Fruit fly (Drosophila melanogaster): ENCODE measurements around the gene CG2186.

CG2186 gene

dm6 chrX:10869045-10869444 is 11.6 kb downstream of the CG2186 start, which contains the start of gene CG2157:
Gene CG2157 (plus strand): TSS chrX:10869284.
- TF ChIP-seq CG34406 (GFP tag; optimal IDR thresholded peaks at IDR 0.05) (no peak), CG8119 (GFP tag; IDR thresholded peaks at IDR 0.05) (no peak), acj6 (GFP tag; optimal IDR thresholded peaks at IDR 0.05) (no peak), Ets96B (tag; optimal IDR thresholded peaks at IDR 0.05) (no peak)

- TF ChIP-seq Gug (GFP tag; IDR thresholded peaks at IDR 0.05) (no peak), CG1621 (tag; optimal IDR thresholded peaks at IDR 0.05) (no peak), CG6854 (GFP tag; optimal IDR thresholded peaks at IDR 0.05) (no peak), CG31627 (GFP tag; optimal IDR thresholded peaks at IDR 0.05) (no peak), CG15336 (GFP tag; IDR thresholded peaks at IDR 0.05) (no peak), CG6808 (GFP tag; optimal IDR thresholded peaks at IDR 0.05) (no peak), eg (GFP tag; IDR thresholded peaks at IDR 0.05) (no peak), cyc (GFP tag; optimal IDR thresholded peaks at IDR 0.05) (no peak), acj6 (GFP tag; optimal IDR thresholded peaks at IDR 0.05) (no peak), Sox102F (GFP tag; optimal IDR thresholded peaks at IDR 0.05) (no peak), Met (GFP tag; optimal IDR thresholded peaks at IDR 0.05) (no peak), CG11762 (GFP tag; optimal IDR thresholded peaks at IDR 0.05; ENCODE audit: insufficient read depth) (no peak), Sox14 (GFP tag; optimal IDR thresholded peaks at IDR 0.05) (no peak)
Observed at dm6 chrX:10876451-10876850, 19.0 kb downstream of the CG2186 start.

dm6 chrX:10877087-10877935 is 19.9 kb downstream of the CG2186 start, which contains the start of gene CG1637:
Gene CG1637 (minus strand): TSS chrX:10877893.
- TF ChIP-seq CG31627 (GFP tag; optimal IDR thresholded peaks at IDR 0.05) (peak; percentile 7), CG11294 (GFP tag; IDR thresholded peaks at IDR 0.05) (no peak), CG1621 (tag; optimal IDR thresholded peaks at IDR 0.05) (peak; percentile 14), CG11762 (GFP tag; optimal IDR thresholded peaks at IDR 0.05; ENCODE audit: insufficient read depth) (peak; percentile 23), CG6854 (GFP tag; optimal IDR thresholded peaks at IDR 0.05) (no peak), cyc (GFP tag; optimal IDR thresholded peaks at IDR 0.05) (no peak), Sox15 (GFP tag; optimal IDR thresholded peaks at IDR 0.05) (no peak), salr (GFP tag; optimal IDR thresholded peaks at IDR 0.05) (no peak), Gug (GFP tag; IDR thresholded peaks at IDR 0.05) (no peak), eg (GFP tag; IDR thresholded peaks at IDR 0.05) (peak; percentile 59; the same call in 2 of the 3 replicates), CG10669 (GFP tag; optimal IDR thresholded peaks at IDR 0.05) (no peak), CG8119 (GFP tag; IDR thresholded peaks at IDR 0.05) (peak; percentile 70), acj6 (GFP tag; optimal IDR thresholded peaks at IDR 0.05) (peak; percentile 67), fd85E (GFP tag; optimal IDR thresholded peaks at IDR 0.05) (no peak), ss (GFP tag; optimal IDR thresholded peaks at IDR 0.05) (no peak), CG10631 (GFP tag; optimal IDR thresholded peaks at IDR 0.05) (peak; percentile 29), Eip78C (GFP tag) (peak; percentile 80), net (GFP tag; optimal IDR thresholded peaks at IDR 0.05) (peak; percentile 9), Sox14 (GFP tag; optimal IDR thresholded peaks at IDR 0.05) (peak; percentile 22), Ets96B (tag; optimal IDR thresholded peaks at IDR 0.05) (peak; percentile 15), Hr39 (GFP tag; optimal IDR thresholded peaks at IDR 0.05) (no peak), CG7368 (GFP tag; optimal IDR thresholded peaks at IDR 0.05) (no peak), Hr4 (GFP tag; optimal IDR thresholded peaks at IDR 0.05) (peak; percentile 73), Eip75B (GFP tag; optimal IDR thresholded peaks at IDR 0.05) (no peak), CG9139 (GFP tag; optimal IDR thresholded peaks at IDR 0.05) (no peak), Eip93F (GFP tag; optimal IDR thresholded peaks at IDR 0.05) (no peak), CG8632 (GFP tag; optimal IDR thresholded peaks at IDR 0.05) (peak; percentile 11), dac (GFP tag; optimal IDR thresholded peaks at IDR 0.05) (no peak), topi (GFP tag; optimal IDR thresholded peaks at IDR 0.05) (peak; percentile 48), CG3919 (GFP tag; optimal IDR thresholded peaks at IDR 0.05) (no peak), Met (GFP tag; optimal IDR thresholded peaks at IDR 0.05) (no peak), pdm3 (GFP tag; optimal IDR thresholded peaks at IDR 0.05) (peak; percentile 8), CG6792 (GFP tag; optimal IDR thresholded peaks at IDR 0.05) (peak; percentile 4), Hr38 (GFP tag; optimal IDR thresholded peaks at IDR 0.05) (no peak), CG16779 (tag; optimal IDR thresholded peaks at IDR 0.05) (no peak), spab (GFP tag; optimal IDR thresholded peaks at IDR 0.05) (no peak), Lpt (GFP tag; optimal IDR thresholded peaks at IDR 0.05) (no peak), OdsH (GFP tag; optimal IDR thresholded peaks at IDR 0.05) (no peak), vri (GFP tag; optimal IDR thresholded peaks at IDR 0.05) (peak; percentile 1), CG6276 (GFP tag; optimal IDR thresholded peaks at IDR 0.05) (peak; percentile 45)

All from whole organism, prepupa.